Worm (Caenorhabditis elegans) whole organism, L4 larva: ENCODE measurements around the gene F10C1.3.

Experiments used
- F10B5.3 ChIP-seq: sonication (generic microtip); optimal IDR thresholded peaks from 2 replicates; lab custom pipeline; 2016; ENCODE audit warnings: mild to moderate bottlenecking, missing genetic modification characterization, missing compliant biosample characterization
- F49E8.2 ChIP-seq: sonication (generic microtip); optimal IDR thresholded peaks from 2 replicates; lab custom pipeline; 2016; ENCODE audit warnings: missing compliant biosample characterization, mild to moderate bottlenecking, missing genetic modification characterization, borderline replicate concordance
- R02D3.7 ChIP-seq: fragments of 150-350 bp; sonication (generic microtip); optimal IDR thresholded peaks from 3 replicates; lab custom pipeline; 2014; ENCODE audit warnings: missing biosample characterization, missing genetic modification characterization
- T20F7.1 ChIP-seq: fragments of 200-800 bp; sonication (Bioruptor generic); optimal IDR thresholded peaks from 2 replicates; lab custom pipeline; 2018; ENCODE audit warnings: mild to moderate bottlenecking, missing genetic modification characterization, missing compliant biosample characterization
- Y48G9A.11 ChIP-seq: fragments of 200-800 bp; sonication (Bioruptor generic); IDR thresholded peaks from 2 replicates; pipeline ENCODE4 v1.3.6; 2022; ENCODE audit warnings: missing genetic modification reagents, missing genetic modification characterization, missing compliant biosample characterization
- ceh-20 ChIP-seq: fragments of 200-800 bp; sonication (Bioruptor generic); IDR thresholded peaks from 2 replicates; pipeline ENCODE4 v1.3.6; 2022; ENCODE audit warnings: missing genetic modification reagents, missing genetic modification characterization, missing compliant biosample characterization
- ceh-44 ChIP-seq: fragments of 200-800 bp; sonication (Bioruptor generic); IDR thresholded peaks from 2 replicates; pipeline ENCODE4 v1.3.6; 2022; ENCODE audit warnings: missing genetic modification reagents, missing genetic modification characterization, missing compliant biosample characterization
- ceh-62 ChIP-seq: sonication (generic microtip); optimal IDR thresholded peaks from 2 replicates; lab custom pipeline; 2017; ENCODE audit warnings: missing biosample characterization, missing genetic modification characterization
- ceh-82 ChIP-seq: sonication (generic microtip); optimal IDR thresholded peaks from 2 replicates; lab custom pipeline; 2017; ENCODE audit warnings: missing biosample characterization, missing genetic modification characterization
- cey-2 ChIP-seq: sonication (generic microtip); optimal IDR thresholded peaks from 3 replicates; lab custom pipeline; 2017; ENCODE audit warnings: missing genetic modification characterization, mild to moderate bottlenecking, missing compliant biosample characterization, antibody characterized with exemption, borderline replicate concordance; ENCODE audit not compliant: insufficient read depth
- ctbp-1 ChIP-seq: fragments of 200-800 bp; sonication (Bioruptor generic); IDR thresholded peaks from 2 replicates; pipeline ENCODE4 v1.3.6; 2022; ENCODE audit warnings: missing genetic modification reagents, missing genetic modification characterization, missing compliant biosample characterization
- daf-19 ChIP-seq: fragments of 200-800 bp; sonication (Bioruptor generic); conservative IDR thresholded peaks from 2 replicates; pipeline ENCODE4 v1.3.6; 2022; ENCODE audit warnings: missing genetic modification characterization, missing compliant biosample characterization
- daf-8 ChIP-seq: fragments of 200-800 bp; sonication (Bioruptor generic); IDR thresholded peaks from 2 replicates; pipeline ENCODE4 v1.3.6; 2022; ENCODE audit warnings: missing genetic modification characterization, missing compliant biosample characterization
- dmd-6 ChIP-seq: fragments of 200-800 bp; sonication (Bioruptor generic); IDR thresholded peaks from 2 replicates; pipeline ENCODE4 v1.3.6; 2022; ENCODE audit warnings: missing genetic modification reagents, missing genetic modification characterization, missing compliant biosample characterization
- dmd-9 ChIP-seq: fragments of 200-800 bp; sonication (Bioruptor generic); IDR thresholded peaks from 2 replicates; pipeline ENCODE4 v1.3.6; 2022; ENCODE audit warnings: missing genetic modification reagents, missing genetic modification characterization, missing compliant biosample characterization
- duxl-1 ChIP-seq: sonication (generic microtip); optimal IDR thresholded peaks from 2 replicates; lab custom pipeline; 2016; ENCODE audit warnings: mild to moderate bottlenecking, missing genetic modification characterization, moderate library complexity, missing compliant biosample characterization; ENCODE audit not compliant: poor library complexity
- egl-27 ChIP-seq: sonication (generic microtip); optimal IDR thresholded peaks from 3 replicates; lab custom pipeline; 2017; ENCODE audit warnings: missing biosample characterization, missing genetic modification reagents, missing genetic modification characterization
- fkh-10 ChIP-seq: fragments of 150-350 bp; optimal IDR thresholded peaks from 2 replicates; lab custom pipeline; 2014; ENCODE audit warnings: missing biosample characterization, missing genetic modification reagents, missing genetic modification characterization
- gei-8 ChIP-seq: fragments of 200-800 bp; sonication (Bioruptor generic); optimal IDR thresholded peaks from 2 replicates; lab custom pipeline; 2018; ENCODE audit warnings: mild to moderate bottlenecking, missing genetic modification characterization, missing compliant biosample characterization
- hif-1 ChIP-seq, 2 experiments: sonication (generic microtip); optimal IDR thresholded peaks; 2 replicates each; lab custom pipeline; 2016 to 2017; ENCODE audit warnings: missing compliant biosample characterization in 2 of 2, missing genetic modification characterization in 2 of 2, missing genetic modification reagents in 2 of 2, missing genotype in 2 of 2, mild to moderate bottlenecking in 1 of 2
- hlh-11 ChIP-seq: fragments of 200-800 bp; sonication (Bioruptor generic); optimal IDR thresholded peaks from 2 replicates; lab custom pipeline; 2018; ENCODE audit warnings: mild to moderate bottlenecking, missing genetic modification characterization, missing compliant biosample characterization
- lim-7 ChIP-seq: fragments of 200-800 bp; sonication (Bioruptor generic); IDR thresholded peaks from 2 replicates; pipeline ENCODE4 v1.3.6; 2022; ENCODE audit warnings: missing genetic modification characterization, missing compliant biosample characterization
- lin-1 ChIP-seq: fragments of 200-800 bp; sonication (Bioruptor generic); IDR thresholded peaks from 2 replicates; pipeline ENCODE4 v1.3.6; 2022; ENCODE audit warnings: missing genetic modification reagents, missing genetic modification characterization, missing compliant biosample characterization
- lin-15B ChIP-seq: fragments of 150-350 bp; sonication (generic microtip); optimal IDR thresholded peaks from 3 replicates; lab custom pipeline; 2014; ENCODE audit warnings: missing biosample characterization, missing genetic modification characterization
- madf-9 ChIP-seq: fragments of 200-800 bp; sonication (Bioruptor generic); conservative IDR thresholded peaks from 2 replicates; pipeline ENCODE4 v1.3.6; 2022; ENCODE audit warnings: missing genetic modification reagents, missing genetic modification characterization, missing compliant biosample characterization
- mep-1 ChIP-seq: fragments of 150-350 bp; sonication (generic microtip); optimal IDR thresholded peaks from 3 replicates; lab custom pipeline; 2014; ENCODE audit warnings: missing biosample characterization, missing genetic modification characterization
- nhr-102 ChIP-seq: sonication (generic microtip); optimal IDR thresholded peaks from 2 replicates; lab custom pipeline; 2016; ENCODE audit warnings: mild to moderate bottlenecking, missing genetic modification characterization, moderate library complexity, missing compliant biosample characterization
- nhr-111 ChIP-seq: fragments of 200-800 bp; sonication (Bioruptor generic); optimal IDR thresholded peaks from 2 replicates; lab custom pipeline; 2018; ENCODE audit warnings: mild to moderate bottlenecking, missing genetic modification characterization, missing compliant biosample characterization
- nhr-237 ChIP-seq: sonication (generic microtip); optimal IDR thresholded peaks from 2 replicates; lab custom pipeline; 2017; ENCODE audit warnings: missing biosample characterization, missing genetic modification characterization
- nhr-28 ChIP-seq: fragments of 150-350 bp; optimal IDR thresholded peaks from 2 replicates; lab custom pipeline; 2014; ENCODE audit warnings: missing biosample characterization, missing genetic modification characterization
- nhr-41 ChIP-seq: fragments of 200-800 bp; sonication (Bioruptor generic); IDR thresholded peaks from 2 replicates; pipeline ENCODE4 v1.3.6; 2022; ENCODE audit warnings: missing genetic modification reagents, missing genetic modification characterization, missing compliant biosample characterization
- nhr-42 ChIP-seq: fragments of 200-800 bp; sonication (Bioruptor generic); IDR thresholded peaks from 2 replicates; pipeline ENCODE4 v1.3.6; 2022; ENCODE audit warnings: missing genetic modification characterization, missing compliant biosample characterization
- nhr-48 ChIP-seq: sonication (generic microtip); optimal IDR thresholded peaks from 2 replicates; lab custom pipeline; 2016; ENCODE audit warnings: mild to moderate bottlenecking, missing genetic modification characterization, missing compliant biosample characterization
- nhr-6 ChIP-seq: fragments of 150-350 bp; optimal IDR thresholded peaks from 2 replicates; lab custom pipeline; 2014; ENCODE audit warnings: missing biosample characterization, missing genetic modification characterization
- rbr-2 ChIP-seq: sonication (generic microtip); optimal IDR thresholded peaks from 2 replicates; lab custom pipeline; 2016; ENCODE audit warnings: missing genotype, missing genetic modification characterization, missing compliant biosample characterization
- sdz-12 ChIP-seq: fragments of 200-800 bp; sonication (Bioruptor generic); optimal IDR thresholded peaks from 2 replicates; lab custom pipeline; 2018; ENCODE audit warnings: mild to moderate bottlenecking, missing genetic modification characterization, missing compliant biosample characterization
- snpc-1.2 ChIP-seq: fragments of 200-800 bp; sonication (Bioruptor generic); IDR thresholded peaks from 2 replicates; pipeline ENCODE4 v1.3.6; 2022; ENCODE audit warnings: missing genetic modification reagents, missing genetic modification characterization, missing compliant biosample characterization
- tra-1 ChIP-seq: fragments of 200-800 bp; sonication (Bioruptor generic); IDR thresholded peaks from 2 replicates; pipeline ENCODE4 v1.3.6; 2022; ENCODE audit warnings: missing genetic modification reagents, missing genetic modification characterization, missing compliant biosample characterization
- unc-39 ChIP-seq: sonication (generic microtip); optimal IDR thresholded peaks from 2 replicates; lab custom pipeline; 2017; ENCODE audit warnings: missing biosample characterization, missing genetic modification characterization
- unc-62 ChIP-seq, 3 experiments: fragments of 150-350 bp in 1 of 3; sonication (generic microtip); optimal IDR thresholded peaks in 2 of 3; peaks in 1 of 3; 1 replicate in 1 of 3; 2 replicates in 2 of 3; lab custom pipeline; 2014 to 2017; ENCODE audit warnings: missing biosample characterization in 3 of 3, missing genetic modification characterization in 3 of 3, missing genetic modification reagents in 3 of 3, missing genotype in 1 of 3
- zag-1 ChIP-seq: fragments of 150-350 bp; optimal IDR thresholded peaks from 2 replicates; lab custom pipeline; 2014; ENCODE audit warnings: missing biosample characterization, missing genetic modification characterization
- zfp-2 ChIP-seq: sonication (generic microtip); optimal IDR thresholded peaks from 2 replicates; lab custom pipeline; 2016; ENCODE audit warnings: mild to moderate bottlenecking, missing genetic modification characterization, missing compliant biosample characterization
- zip-11 ChIP-seq: fragments of 200-800 bp; sonication (Bioruptor generic); IDR thresholded peaks from 2 replicates; pipeline ENCODE4 v1.3.6; 2022; ENCODE audit warnings: missing genetic modification characterization, missing compliant biosample characterization
- zip-2 ChIP-seq: fragments of 150-350 bp; optimal IDR thresholded peaks from 2 replicates; lab custom pipeline; 2014; ENCODE audit warnings: missing biosample characterization, missing genetic modification characterization
- ztf-11 ChIP-seq: fragments of 150-350 bp; optimal IDR thresholded peaks from 2 replicates; lab custom pipeline; 2014; ENCODE audit warnings: missing biosample characterization, missing genetic modification characterization

Gene F10C1.3

DNA sequence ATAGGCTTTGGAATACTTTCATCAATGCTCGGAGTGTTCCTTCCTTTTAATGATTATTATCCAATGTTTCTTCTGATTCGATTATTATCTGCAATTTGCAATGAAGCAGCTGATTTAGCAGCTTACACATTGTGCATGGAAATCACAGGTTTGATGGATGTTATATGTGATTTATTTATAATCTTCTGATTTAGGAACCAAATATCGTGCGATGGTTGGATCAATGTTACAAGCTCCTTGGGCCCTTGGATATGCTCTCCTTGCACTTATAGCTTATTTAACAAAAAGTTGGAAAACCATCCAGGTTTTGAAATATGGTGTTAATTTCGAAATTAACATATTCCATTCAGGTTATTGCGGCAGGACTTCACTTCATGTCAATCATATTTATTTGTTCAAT is 27.9 kb upstream of the F10C1.3 start:
- peak in 1 of 2 experiments; percentile 92 for TF ChIP-seq unc-62 (GFP tag; optimal IDR thresholded peaks at IDR 0.05 in 1 of 2; lab: Kevin White, UChicago)
- TF ChIP-seq unc-62 (tag; optimal IDR thresholded peaks at IDR 0.05; lab: Kevin White, UChicago), result no peak
- TF ChIP-seq madf-9 (GFP tag; lab: Robert Waterston, UW), result no peak
- TF ChIP-seq, all 104 proteins: peak for 1

DNA sequence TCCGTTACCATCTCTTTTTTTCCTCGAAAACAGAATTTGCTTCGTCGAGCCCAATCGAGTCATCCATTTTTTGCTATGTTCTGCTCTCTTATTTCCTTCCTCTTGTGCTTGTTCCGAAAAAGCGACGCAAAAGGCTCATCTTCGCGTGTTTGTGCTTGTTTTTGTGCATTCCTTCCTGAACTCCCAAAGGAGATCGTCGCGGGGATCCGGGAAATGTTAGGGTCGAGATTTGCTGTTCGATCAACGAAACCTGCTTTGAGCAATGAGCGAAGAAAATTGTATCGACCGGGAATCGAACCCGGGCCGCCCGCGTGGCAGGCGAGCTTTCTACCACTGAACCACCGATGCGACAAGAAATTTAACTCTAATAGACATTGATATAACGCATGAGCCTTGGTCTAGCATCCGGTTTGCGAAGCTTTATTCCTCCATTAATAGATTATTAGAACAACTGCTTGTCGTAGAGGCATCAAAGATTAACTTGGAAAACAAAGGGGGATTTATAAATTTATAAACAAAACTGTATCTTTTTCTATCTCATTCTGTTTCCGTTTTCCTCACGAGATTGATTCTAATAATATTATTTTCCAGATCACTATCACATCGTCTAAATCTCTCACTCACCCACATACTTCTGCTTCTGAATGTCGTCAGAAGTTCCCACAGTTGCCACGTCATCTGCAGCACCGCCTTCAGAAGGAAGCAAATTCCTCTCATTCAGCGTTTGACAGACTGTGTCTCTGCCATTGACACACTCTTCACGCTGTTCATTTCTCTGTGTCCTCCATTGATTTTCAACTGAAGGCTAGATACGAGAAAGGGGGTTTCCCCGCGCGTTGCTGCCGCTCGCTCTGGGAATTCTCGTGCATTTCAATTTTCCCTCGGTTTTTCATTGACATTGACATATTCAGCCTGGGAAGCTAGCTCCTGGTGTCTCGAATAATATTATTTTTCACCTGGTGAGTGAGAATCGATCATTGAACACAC is 24.7 kb upstream of the F10C1.3 start, which contains the start of gene K05F1.6:
TSS of gene K05F1.6 (plus strand) at position 586 of the 987 bp plus-strand sequence.
- peak in 1 of 2 experiments; percentile 12 for TF ChIP-seq hif-1 (tag; optimal IDR thresholded peaks at IDR 0.05; lab: Kevin White, UChicago)
- peak; percentile 39 for TF ChIP-seq nhr-111
- peak; percentile 38; the same call in 1 of the 2 replicates for TF ChIP-seq madf-9 (GFP tag; lab: Robert Waterston, UW)
- TF ChIP-seq nhr-237 (tag; lab: Kevin White, UChicago), result no peak
- TF ChIP-seq ceh-82, result no peak
- TF ChIP-seq Y48G9A.11 (GFP tag; lab: Robert Waterston, UW), result peak; percentile 84
- TF ChIP-seq F49E8.2 (tag; lab: Kevin White, UChicago), result peak; percentile 78
- peak; percentile 61 for TF ChIP-seq hlh-11
- TF ChIP-seq sdz-12 (GFP tag; lab: Kevin White, UChicago), result peak; percentile 71
- TF ChIP-seq dmd-9 (GFP tag; lab: Robert Waterston, UW), result peak; percentile 60; the same call in 1 of the 2 replicates
- peak; percentile 42 for TF ChIP-seq zip-2 (tag; lab: Kevin White, UChicago)
- peak; percentile 83 for TF ChIP-seq nhr-102 (tag; lab: Kevin White, UChicago)
- no peak for TF ChIP-seq ceh-62 (tag; lab: Kevin White, UChicago)
- TF ChIP-seq unc-62 (GFP tag; optimal IDR thresholded peaks at IDR 0.05 in 1 of 2; lab: Kevin White, UChicago), result peak in 1 of 2 experiments; percentile 92
- no peak for TF ChIP-seq unc-62 (tag; optimal IDR thresholded peaks at IDR 0.05; lab: Kevin White, UChicago)
- peak; percentile 63; the same call in 1 of the 2 replicates for TF ChIP-seq nhr-42 (GFP tag; lab: Robert Waterston, UW)
- peak; percentile 82; the same call in 1 of the 2 replicates for TF ChIP-seq lin-1 (GFP tag; lab: Robert Waterston, UW)
- peak; percentile 79 for TF ChIP-seq duxl-1
- TF ChIP-seq unc-39 (tag; lab: Kevin White, UChicago), result no peak
- no peak for TF ChIP-seq F10B5.3 (tag; lab: Kevin White, UChicago)
- TF ChIP-seq fkh-10 (GFP tag; lab: Kevin White, UChicago), result no peak
- peak; percentile 88 for TF ChIP-seq tra-1 (GFP tag; lab: Robert Waterston, UW)
- no peak for TF ChIP-seq ztf-11 (tag; lab: Kevin White, UChicago)
- TF ChIP-seq lim-7 (GFP tag; lab: Robert Waterston, UW), result peak; percentile 79
- TF ChIP-seq nhr-41, result peak; percentile 81
- peak; percentile 60 for TF ChIP-seq dmd-6
- no peak for TF ChIP-seq nhr-28
- TF ChIP-seq nhr-6 (tag; lab: Kevin White, UChicago), result peak; percentile 45
- peak; percentile 46 for TF ChIP-seq nhr-48
- TF ChIP-seq snpc-1.2 (GFP tag; lab: Robert Waterston, UW), result peak; percentile 85
- TF ChIP-seq ceh-44 (GFP tag; lab: Robert Waterston, UW), result peak; percentile 100
- TF ChIP-seq ctbp-1 (GFP tag; lab: Robert Waterston, UW), result peak; percentile 66
- TF ChIP-seq zfp-2 (tag; lab: Kevin White, UChicago), result peak; percentile 23
- TF ChIP-seq daf-8 (GFP tag; lab: Robert Waterston, UW), result no peak
- TF ChIP-seq T20F7.1, result peak; percentile 60
- no peak for TF ChIP-seq lin-15B
- TF ChIP-seq egl-27 (tag; lab: Kevin White, UChicago), result no peak
- TF ChIP-seq gei-8 (GFP tag; lab: Kevin White, UChicago), result peak; percentile 91
- no peak for TF ChIP-seq daf-19 (GFP tag; lab: Robert Waterston, UW)
- no peak for TF ChIP-seq zag-1 (tag; lab: Kevin White, UChicago)
- TF ChIP-seq ceh-20 (GFP tag; lab: Robert Waterston, UW), result peak; percentile 66; the same call in 1 of the 2 replicates
- peak; percentile 65 for TF ChIP-seq mep-1 (tag; lab: Kevin White, UChicago)
- TF ChIP-seq zip-11 (GFP tag; lab: Robert Waterston, UW), result 0 out of 2 replicates have a peak, but pooled peaks have one; percentile 37
- no peak for TF ChIP-seq cey-2 (tag; lab: Kevin White, UChicago)
- TF ChIP-seq rbr-2, result peak; percentile 78
- no peak for TF ChIP-seq R02D3.7 (tag; lab: Kevin White, UChicago)
